Worm (Caenorhabditis elegans) whole organism, L3 larva: ENCODE results near the gene K03B8.4.

Experiments used
- R02D3.7 ChIP-seq: fragments of 150-350 bp; optimal IDR thresholded peaks from 2 replicates; lab custom pipeline; 2014; ENCODE audit warnings: missing biosample characterization, missing genetic modification characterization
- ZK546.5 ChIP-seq: sonication (generic microtip); optimal IDR thresholded peaks from 2 replicates; lab custom pipeline; 2017; ENCODE audit warnings: missing biosample characterization, missing genetic modification characterization
- aly-2 ChIP-seq: fragments of 150-350 bp; optimal IDR thresholded peaks from 2 replicates; lab custom pipeline; 2014; ENCODE audit warnings: missing biosample characterization, missing genetic modification characterization
- ama-1 ChIP-seq: fragments of 150-350 bp; optimal IDR thresholded peaks from 2 replicates; lab custom pipeline; 2018
- ceh-16 ChIP-seq: sonication (generic microtip); optimal IDR thresholded peaks from 2 replicates; lab custom pipeline; 2017; ENCODE audit warnings: missing biosample characterization, missing genetic modification characterization
- ceh-28 ChIP-seq: fragments of 150-350 bp; optimal IDR thresholded peaks from 2 replicates; lab custom pipeline; 2014; ENCODE audit warnings: missing biosample characterization, missing genetic modification reagents, missing genetic modification characterization
- ceh-82 ChIP-seq: fragments of 150-350 bp; optimal IDR thresholded peaks from 2 replicates; lab custom pipeline; 2014; ENCODE audit warnings: missing biosample characterization, missing genetic modification characterization
- ceh-9 ChIP-seq: sonication (generic microtip); optimal IDR thresholded peaks from 2 replicates; lab custom pipeline; 2018; ENCODE audit warnings: missing biosample characterization, missing genetic modification characterization
- daf-12 ChIP-seq: fragments of 150-350 bp; optimal IDR thresholded peaks from 2 replicates; lab custom pipeline; 2014; ENCODE audit warnings: missing biosample characterization, missing genetic modification reagents, missing genetic modification characterization
- egl-27 ChIP-seq: sonication (generic microtip); optimal IDR thresholded peaks from 4 replicates; lab custom pipeline; 2017; ENCODE audit warnings: missing biosample characterization, missing genetic modification reagents, missing genetic modification characterization
- elt-1 ChIP-seq: fragments of 150-350 bp; optimal IDR thresholded peaks from 2 replicates; lab custom pipeline; 2014; ENCODE audit warnings: missing biosample characterization, missing genetic modification characterization
- elt-2 ChIP-seq: sonication (generic microtip); optimal IDR thresholded peaks from 2 replicates; lab custom pipeline; 2016; ENCODE audit warnings: missing genetic modification reagents, mild to moderate bottlenecking, missing genetic modification characterization, missing compliant biosample characterization
- elt-3 ChIP-seq, 3 experiments: fragments of 150-350 bp in 1 of 3; sonication (generic microtip) in 2 of 3; optimal IDR thresholded peaks; 2 replicates in 2 of 3; 4 replicates in 1 of 3; lab custom pipeline; 2014 to 2017; ENCODE audit warnings: missing biosample characterization in 3 of 3, missing genetic modification characterization in 3 of 3
- fkh-10 ChIP-seq: sonication (generic microtip); optimal IDR thresholded peaks from 2 replicates; lab custom pipeline; 2017; ENCODE audit warnings: missing biosample characterization, missing genetic modification reagents, missing genetic modification characterization
- fkh-2 ChIP-seq: fragments of 150-350 bp; optimal IDR thresholded peaks from 2 replicates; lab custom pipeline; 2014; ENCODE audit warnings: missing biosample characterization, missing genetic modification reagents, missing genetic modification characterization
- hmg-11 ChIP-seq: sonication (generic microtip); optimal IDR thresholded peaks from 2 replicates; lab custom pipeline; 2016; ENCODE audit warnings: missing genetic modification characterization, missing compliant biosample characterization
- jun-1 ChIP-seq: fragments of 150-350 bp; optimal IDR thresholded peaks from 2 replicates; lab custom pipeline; 2014; ENCODE audit warnings: missing biosample characterization, missing genetic modification reagents, missing genetic modification characterization
- lin-15B ChIP-seq: fragments of 150-350 bp; optimal IDR thresholded peaks from 2 replicates; lab custom pipeline; 2014; ENCODE audit warnings: missing biosample characterization, missing genetic modification characterization
- lin-39 ChIP-seq: fragments of 150-350 bp; optimal IDR thresholded peaks from 2 replicates; lab custom pipeline; 2018; ENCODE audit warnings: missing biosample characterization, missing genetic modification reagents, missing genetic modification characterization
- lsy-12 ChIP-seq: sonication (generic microtip); optimal IDR thresholded peaks from 2 replicates; lab custom pipeline; 2016; ENCODE audit warnings: mild to moderate bottlenecking, missing genetic modification characterization, missing compliant biosample characterization
- mdl-1 ChIP-seq: fragments of 150-350 bp; optimal IDR thresholded peaks from 2 replicates; lab custom pipeline; 2014; ENCODE audit warnings: missing biosample characterization, missing genetic modification characterization
- mml-1 ChIP-seq: fragments of 150-350 bp; sonication (generic microtip); optimal IDR thresholded peaks from 3 replicates; lab custom pipeline; 2014; ENCODE audit warnings: missing biosample characterization, missing genetic modification characterization
- nfya-1 ChIP-seq: sonication (generic microtip); optimal IDR thresholded peaks from 2 replicates; lab custom pipeline; 2017; ENCODE audit warnings: missing genetic modification characterization, mild to moderate bottlenecking, missing compliant biosample characterization, antibody characterized with exemption, moderate library complexity; ENCODE audit not compliant: insufficient read depth
- nhr-11 ChIP-seq: fragments of 150-350 bp; optimal IDR thresholded peaks from 2 replicates; lab custom pipeline; 2014; ENCODE audit warnings: missing biosample characterization, missing genetic modification characterization
- nhr-23 ChIP-seq: fragments of 150-350 bp; optimal IDR thresholded peaks from 2 replicates; lab custom pipeline; 2014; ENCODE audit warnings: missing biosample characterization, missing genetic modification reagents, missing genetic modification characterization
- nhr-237 ChIP-seq: fragments of 150-350 bp; optimal IDR thresholded peaks from 2 replicates; lab custom pipeline; 2014; ENCODE audit warnings: missing biosample characterization, missing genetic modification characterization
- nhr-25 ChIP-seq: sonication (generic microtip); optimal IDR thresholded peaks from 2 replicates; lab custom pipeline; 2017; ENCODE audit warnings: missing biosample characterization, missing genetic modification characterization
- nhr-28 ChIP-seq: fragments of 150-350 bp; optimal IDR thresholded peaks from 2 replicates; lab custom pipeline; 2014; ENCODE audit warnings: missing biosample characterization, missing genetic modification characterization
- pqm-1 ChIP-seq: fragments of 150-350 bp; optimal IDR thresholded peaks from 2 replicates; lab custom pipeline; 2017; ENCODE audit warnings: missing biosample characterization, missing genetic modification characterization, inconsistent platforms
- sea-2 ChIP-seq: fragments of 150-350 bp; sonication (generic microtip); optimal IDR thresholded peaks from 4 replicates; lab custom pipeline; 2014; ENCODE audit warnings: missing biosample characterization, missing genetic modification reagents, missing genetic modification characterization
- skn-1 ChIP-seq: fragments of 150-350 bp; optimal IDR thresholded peaks from 2 replicates; lab custom pipeline; 2014; ENCODE audit warnings: missing biosample characterization, missing genetic modification characterization
- snpc-4 ChIP-seq: fragments of 150-350 bp; optimal IDR thresholded peaks from 2 replicates; lab custom pipeline; 2014; ENCODE audit warnings: missing biosample characterization, missing genetic modification characterization
- tbx-2 ChIP-seq: sonication (generic microtip); optimal IDR thresholded peaks from 2 replicates; lab custom pipeline; 2016; ENCODE audit warnings: mild to moderate bottlenecking, missing genetic modification characterization, missing compliant biosample characterization
- unc-39 ChIP-seq: sonication (generic microtip); optimal IDR thresholded peaks from 4 replicates; lab custom pipeline; 2017; ENCODE audit warnings: missing biosample characterization, missing genetic modification characterization
- unc-62 ChIP-seq: fragments of 150-350 bp; sonication (generic microtip); optimal IDR thresholded peaks from 4 replicates; lab custom pipeline; 2014; ENCODE audit warnings: missing biosample characterization, missing genetic modification reagents, missing genetic modification characterization
- ztf-11 ChIP-seq: fragments of 150-350 bp; optimal IDR thresholded peaks from 2 replicates; lab custom pipeline; 2014; ENCODE audit warnings: missing biosample characterization, missing genetic modification characterization
- ztf-4 ChIP-seq: fragments of 150-350 bp; optimal IDR thresholded peaks from 2 replicates; lab custom pipeline; 2014; ENCODE audit warnings: missing biosample characterization, missing genetic modification characterization

Gene K03B8.4

DNA sequence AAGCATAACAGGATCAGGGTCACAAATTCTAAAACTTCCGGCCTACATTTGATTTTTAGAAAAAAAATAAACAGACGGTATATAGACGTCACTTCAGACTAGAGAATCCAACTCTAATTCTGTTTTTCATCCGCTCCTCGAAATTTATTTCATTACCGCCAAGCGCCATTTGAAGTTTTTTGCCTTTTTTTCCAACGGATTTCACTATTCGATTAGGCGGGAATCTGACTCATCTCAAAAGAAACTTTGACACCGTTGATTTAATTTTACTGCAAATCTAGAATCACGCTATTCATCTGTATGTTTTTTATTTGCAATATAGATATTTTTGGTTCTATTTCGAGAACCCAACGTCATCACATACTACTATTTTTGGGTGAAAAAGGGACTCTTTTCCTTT lies 35.9 kb upstream of the K03B8.4 start:
- no peak for TF ChIP-seq elt-2 (tag; lab: Kevin White, UChicago)
- no peak for TF ChIP-seq sea-2
- no peak for TF ChIP-seq ceh-16
- TF ChIP-seq mdl-1, result no peak
- TF ChIP-seq fkh-10 (GFP tag; lab: Kevin White, UChicago), result peak; percentile 72
- TF ChIP-seq egl-27 (tag; lab: Kevin White, UChicago), result no peak

- peak; percentile 9 for TF ChIP-seq nfya-1 (tag; lab: Kevin White, UChicago)
- TF ChIP-seq aly-2 (tag; lab: Kevin White, UChicago), result no peak
- TF ChIP-seq tbx-2 (tag; lab: Kevin White, UChicago), result peak; percentile 42
These were observed 33.8 kb upstream of the K03B8.4 start for ce11 chrV:11428728-11429127.

DNA sequence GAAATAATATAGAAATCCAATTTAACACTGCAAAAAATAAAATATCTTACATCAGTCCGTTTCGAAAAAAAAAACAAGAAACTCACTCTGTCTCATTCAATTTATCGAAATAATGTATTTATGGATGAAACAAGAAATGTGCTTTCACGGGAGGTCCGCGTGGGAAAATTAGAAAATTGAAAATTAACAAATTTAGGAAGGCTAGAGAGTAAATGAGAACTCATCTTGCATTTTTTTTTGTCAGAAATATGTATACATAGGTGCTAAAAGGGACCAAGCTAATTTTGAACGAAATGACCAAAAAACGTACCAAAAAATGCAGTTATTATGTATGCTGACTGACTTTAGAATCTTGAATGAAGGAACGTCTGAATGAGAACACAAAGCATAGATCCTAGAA lies 29.6 kb upstream of the K03B8.4 start, which contains the start of gene T26H10.2:
T26H10.2 (minus strand) TSS at position 101 of the 400 bp plus-strand sequence.
- no peak for TF ChIP-seq snpc-4 (tag; lab: Kevin White, UChicago)
- TF ChIP-seq unc-39 (tag; lab: Kevin White, UChicago), result no peak
- TF ChIP-seq mml-1, result no peak
- no peak for TF ChIP-seq elt-1
- no peak for TF ChIP-seq ceh-16
- TF ChIP-seq R02D3.7, result no peak
- TF ChIP-seq ceh-9 (tag; lab: Kevin White, UChicago), result no peak
- no peak for TF ChIP-seq fkh-2 (tag; lab: Kevin White, UChicago)
- TF ChIP-seq lsy-12 (tag; lab: Kevin White, UChicago), result no peak
- no peak for TF ChIP-seq tbx-2 (tag; lab: Kevin White, UChicago)
- no peak for TF ChIP-seq daf-12 (tag; lab: Kevin White, UChicago)
- TF ChIP-seq lin-39, result no peak
- TF ChIP-seq lin-15B (tag; lab: Kevin White, UChicago), result no peak
- TF ChIP-seq ZK546.5 (tag; lab: Kevin White, UChicago), result no peak
- no peak for TF ChIP-seq pqm-1 (tag; lab: Kevin White, UChicago)
- TF ChIP-seq elt-3 (tag; optimal IDR thresholded peaks at IDR 0.05; lab: Kevin White, UChicago), result no peak
- TF ChIP-seq nhr-237 (tag; lab: Kevin White, UChicago), result no peak

DNA sequence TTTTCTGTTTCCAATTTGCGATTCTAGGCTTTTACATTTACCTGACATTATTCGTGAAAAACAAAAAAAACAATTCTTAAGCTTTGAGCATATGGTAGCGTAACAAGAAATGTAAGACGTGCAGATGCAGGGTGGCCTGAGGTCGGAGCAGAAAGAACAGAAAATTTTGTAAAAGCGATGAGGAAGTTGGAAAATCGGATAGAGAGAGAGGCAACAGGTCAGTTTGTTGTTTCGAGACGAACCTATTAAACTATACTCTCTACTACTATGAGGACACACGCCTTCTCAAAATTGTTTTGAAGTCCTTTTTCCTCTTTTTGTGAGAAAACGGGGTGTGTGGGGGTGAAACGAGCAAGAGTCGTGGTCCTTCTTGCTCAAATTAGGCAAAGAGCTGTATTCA lies 26.7 kb upstream of the K03B8.4 start, which contains the start of gene des-2:
des-2 (minus strand) TSS at position 101 of the 400 bp plus-strand sequence.
- TF ChIP-seq nhr-23 (no peak), mdl-1 (no peak), ZK546.5 (tag; lab: Kevin White, UChicago) (no peak), hmg-11 (no peak), elt-3 (tag; optimal IDR thresholded peaks at IDR 0.05; lab: Kevin White, UChicago) (no peak), mml-1 (no peak), ztf-4 (tag; lab: Kevin White, UChicago) (no peak), ceh-82 (tag; lab: Kevin White, UChicago) (no peak), unc-39 (tag; lab: Kevin White, UChicago) (no peak), ceh-16 (no peak), daf-12 (tag; lab: Kevin White, UChicago) (no peak), jun-1 (tag; lab: Kevin White, UChicago) (no peak), aly-2 (tag; lab: Kevin White, UChicago) (no peak), elt-2 (tag; lab: Kevin White, UChicago) (no peak), tbx-2 (tag; lab: Kevin White, UChicago) (no peak), nhr-237 (tag; lab: Kevin White, UChicago) (no peak), nfya-1 (tag; lab: Kevin White, UChicago) (no peak), ztf-11 (tag; lab: Kevin White, UChicago) (no peak), lin-15B (tag; lab: Kevin White, UChicago) (no peak), unc-62 (GFP tag; lab: Kevin White, UChicago) (no peak)

DNA sequence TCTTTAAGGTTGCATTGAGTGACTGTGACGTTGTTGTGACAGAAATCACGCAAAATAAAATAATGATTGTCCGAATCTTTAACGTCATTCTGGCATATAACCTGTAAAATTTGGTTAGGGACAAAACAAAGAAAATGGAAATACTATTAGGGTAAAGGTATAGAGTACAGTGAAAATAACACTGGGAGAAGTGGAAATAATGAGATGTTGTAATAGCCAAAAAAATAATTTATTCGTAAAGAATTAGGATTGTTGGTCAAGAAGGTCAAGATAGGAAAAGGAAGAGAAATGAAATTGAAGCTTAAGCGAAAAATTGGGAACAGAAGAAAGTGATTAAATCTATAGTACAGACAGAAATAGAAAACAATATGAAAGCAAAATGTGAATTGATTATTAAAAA lies 20.1 kb upstream of the K03B8.4 start, which contains the start of gene deg-3:
deg-3 (minus strand) TSS at position 101 of the 400 bp plus-strand sequence.
- TF ChIP-seq ceh-9 (tag; lab: Kevin White, UChicago), result no peak
- no peak for TF ChIP-seq elt-3 (tag; optimal IDR thresholded peaks at IDR 0.05; lab: Kevin White, UChicago)
- no peak for TF ChIP-seq nhr-11

DNA sequence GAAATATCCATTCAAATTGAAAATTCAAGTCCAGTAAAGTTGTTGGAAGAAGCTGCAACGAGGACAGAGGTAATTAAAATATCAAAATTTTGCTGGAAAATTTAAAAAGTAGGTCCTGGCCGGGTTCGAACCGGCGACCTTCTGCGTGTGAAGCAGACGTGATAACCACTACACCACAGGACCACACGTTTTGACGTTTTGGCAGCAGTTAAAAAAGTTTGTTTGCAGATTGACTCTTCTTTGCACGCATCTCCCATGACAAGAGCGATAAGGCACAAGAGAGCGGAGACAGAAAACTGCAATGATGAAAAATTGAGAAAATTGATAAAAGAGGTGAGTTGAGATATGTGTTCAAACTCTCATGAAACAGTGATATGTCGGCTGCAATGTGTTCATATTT lies 17.2 kb upstream of the K03B8.4 start:
- TF ChIP-seq jun-1 (tag; lab: Kevin White, UChicago) (peak; percentile 58), ama-1 (lab: Kevin White, UChicago) (no peak), R02D3.7 (no peak), ZK546.5 (tag; lab: Kevin White, UChicago) (no peak), lin-15B (tag; lab: Kevin White, UChicago) (no peak), nhr-28 (no peak), snpc-4 (tag; lab: Kevin White, UChicago) (peak; percentile 14), ceh-28 (tag; lab: Kevin White, UChicago) (no peak), pqm-1 (tag; lab: Kevin White, UChicago) (peak; percentile 60), aly-2 (tag; lab: Kevin White, UChicago) (no peak), skn-1 (tag; lab: Kevin White, UChicago) (no peak), lsy-12 (tag; lab: Kevin White, UChicago) (peak; percentile 2), nhr-25 (tag; lab: Kevin White, UChicago) (no peak), elt-2 (tag; lab: Kevin White, UChicago) (peak; percentile 79)
